Worm (Caenorhabditis elegans) whole organism, late embryonic: Measurements from ENCODE around the gene T24A6.16.

Source experiments
- C38D4.7 ChIP-seq: fragments of 200-800 bp; sonication (Bioruptor generic); optimal IDR thresholded peaks from 2 replicates; lab custom pipeline; 2018; ENCODE audit warnings: mild to moderate bottlenecking, missing genetic modification characterization, moderate library complexity, missing compliant biosample characterization
- F13H6.1 ChIP-seq: sonication (generic microtip); optimal IDR thresholded peaks from 2 replicates; lab custom pipeline; 2016; ENCODE audit warnings: missing genetic modification characterization, missing compliant biosample characterization
- K02D7.2 ChIP-seq: sonication (generic microtip); optimal IDR thresholded peaks from 2 replicates; lab custom pipeline; 2017; ENCODE audit warnings: mild to moderate bottlenecking, missing genetic modification characterization, missing compliant biosample characterization
- K09A11.1 ChIP-seq: sonication (generic microtip); optimal IDR thresholded peaks from 2 replicates; lab custom pipeline; 2017; ENCODE audit warnings: antibody characterized with exemption, mild to moderate bottlenecking, missing genetic modification characterization, missing compliant biosample characterization; ENCODE audit not compliant: insufficient read depth
- T23F11.4 ChIP-seq: fragments of 200-800 bp; sonication (Bioruptor generic); optimal IDR thresholded peaks from 2 replicates; lab custom pipeline; 2018; ENCODE audit warnings: mild to moderate bottlenecking, missing genetic modification characterization, missing compliant biosample characterization
- Y22D7AL.16 ChIP-seq: sonication (generic microtip); optimal IDR thresholded peaks from 2 replicates; lab custom pipeline; 2016; ENCODE audit warnings: missing genetic modification characterization, missing compliant biosample characterization
- ceh-14 ChIP-seq: sonication (generic microtip); optimal IDR thresholded peaks from 2 replicates; lab custom pipeline; 2016; ENCODE audit warnings: missing genotype, missing genetic modification characterization, missing compliant biosample characterization
- ceh-24 ChIP-seq: sonication (generic microtip); optimal IDR thresholded peaks from 2 replicates; lab custom pipeline; 2016; ENCODE audit warnings: mild to moderate bottlenecking, missing genetic modification characterization, missing compliant biosample characterization
- ceh-30 ChIP-seq: fragments of 150-350 bp; optimal IDR thresholded peaks from 2 replicates; lab custom pipeline; 2014; ENCODE audit warnings: missing biosample characterization, missing genetic modification characterization
- ceh-45 ChIP-seq: fragments of 200-800 bp; sonication (Bioruptor generic); IDR thresholded peaks from 2 replicates; pipeline ENCODE4 v1.3.6; 2022; ENCODE audit warnings: missing genetic modification reagents, missing genetic modification characterization, missing compliant biosample characterization
- ceh-6 ChIP-seq: fragments of 200-800 bp; sonication (Bioruptor generic); optimal IDR thresholded peaks from 2 replicates; lab custom pipeline; 2018; ENCODE audit warnings: mild to moderate bottlenecking, missing genetic modification characterization, missing compliant biosample characterization
- ceh-9 ChIP-seq: sonication (generic microtip); optimal IDR thresholded peaks from 2 replicates; lab custom pipeline; 2016; ENCODE audit warnings: mild to moderate bottlenecking, missing genetic modification characterization, inconsistent platforms, missing compliant biosample characterization
- dmd-4 ChIP-seq: sonication (generic microtip); optimal IDR thresholded peaks from 2 replicates; lab custom pipeline; 2016; ENCODE audit warnings: borderline replicate concordance, missing genetic modification characterization, missing compliant biosample characterization
- elt-2 ChIP-seq: sonication (generic microtip); optimal IDR thresholded peaks from 2 replicates; lab custom pipeline; 2016; ENCODE audit warnings: missing genetic modification reagents, missing genetic modification characterization, missing compliant biosample characterization
- ets-4 ChIP-seq: sonication (generic microtip); optimal IDR thresholded peaks from 2 replicates; lab custom pipeline; 2016; ENCODE audit warnings: missing genetic modification characterization, missing compliant biosample characterization
- fax-1 ChIP-seq: sonication (generic microtip); optimal IDR thresholded peaks from 2 replicates; lab custom pipeline; 2016; ENCODE audit warnings: missing genotype, missing genetic modification characterization, missing compliant biosample characterization
- fkh-6 ChIP-seq: sonication (generic microtip); optimal IDR thresholded peaks from 2 replicates; lab custom pipeline; 2016; ENCODE audit warnings: missing genetic modification characterization, missing compliant biosample characterization
- hlh-15 ChIP-seq: sonication (generic microtip); optimal IDR thresholded peaks from 2 replicates; lab custom pipeline; 2016; ENCODE audit warnings: missing genetic modification characterization, missing compliant biosample characterization
- hlh-30 ChIP-seq: sonication (generic microtip); optimal IDR thresholded peaks from 2 replicates; lab custom pipeline; 2017; ENCODE audit warnings: antibody characterized with exemption, missing genetic modification characterization, missing compliant biosample characterization; ENCODE audit not compliant: insufficient read depth
- lin-11 ChIP-seq: fragments of 200-800 bp; sonication (Bioruptor generic); optimal IDR thresholded peaks from 2 replicates; lab custom pipeline; 2018; ENCODE audit warnings: mild to moderate bottlenecking, missing genetic modification characterization, missing compliant biosample characterization
- nfya-1 ChIP-seq: sonication (generic microtip); optimal IDR thresholded peaks from 2 replicates; lab custom pipeline; 2017; ENCODE audit warnings: missing genetic modification characterization, mild to moderate bottlenecking, missing compliant biosample characterization, antibody characterized with exemption, moderate library complexity
- nhr-11 ChIP-seq: fragments of 150-350 bp; optimal IDR thresholded peaks from 2 replicates; lab custom pipeline; 2014; ENCODE audit warnings: missing biosample characterization, missing genetic modification characterization
- nhr-232 ChIP-seq: sonication (generic microtip); optimal IDR thresholded peaks from 2 replicates; lab custom pipeline; 2016; ENCODE audit warnings: missing genetic modification characterization, missing compliant biosample characterization
- pag-3 ChIP-seq: sonication (generic microtip); optimal IDR thresholded peaks from 2 replicates; lab custom pipeline; 2016; ENCODE audit warnings: missing compliant biosample characterization, missing genetic modification characterization, borderline replicate concordance
- pat-9 ChIP-seq: fragments of 200-800 bp; sonication (Bioruptor generic); optimal IDR thresholded peaks from 2 replicates; lab custom pipeline; 2018; ENCODE audit warnings: mild to moderate bottlenecking, missing genetic modification characterization, moderate library complexity, missing compliant biosample characterization
- pax-1 ChIP-seq: fragments of 150-350 bp; optimal IDR thresholded peaks from 2 replicates; lab custom pipeline; 2014; ENCODE audit warnings: missing biosample characterization, missing genetic modification characterization
- pqm-1 ChIP-seq: sonication (generic microtip); optimal IDR thresholded peaks from 2 replicates; lab custom pipeline; 2016; ENCODE audit warnings: missing genetic modification characterization, missing compliant biosample characterization
- rnt-1 ChIP-seq: sonication (generic microtip); optimal IDR thresholded peaks from 2 replicates; lab custom pipeline; 2016; ENCODE audit warnings: missing genetic modification characterization, missing compliant biosample characterization
- sox-2 ChIP-seq: fragments of 200-800 bp; sonication (Bioruptor generic); IDR thresholded peaks from 2 replicates; pipeline ENCODE4 v1.3.6; 2022; ENCODE audit warnings: missing genetic modification reagents, missing genetic modification characterization, missing compliant biosample characterization
- tbx-2 ChIP-seq: sonication (generic microtip); optimal IDR thresholded peaks from 2 replicates; lab custom pipeline; 2016; ENCODE audit warnings: missing genetic modification characterization, missing compliant biosample characterization
- tbx-7 ChIP-seq: sonication (generic microtip); optimal IDR thresholded peaks from 2 replicates; lab custom pipeline; 2016; ENCODE audit warnings: missing genotype, missing genetic modification characterization, missing compliant biosample characterization
- ttx-3 ChIP-seq: sonication (generic microtip); optimal IDR thresholded peaks from 2 replicates; lab custom pipeline; 2016; ENCODE audit warnings: missing genetic modification reagents, missing genetic modification characterization, missing compliant biosample characterization
- unc-42 ChIP-seq: sonication (generic microtip); optimal IDR thresholded peaks from 2 replicates; lab custom pipeline; 2016; ENCODE audit warnings: missing genotype, missing genetic modification characterization, missing compliant biosample characterization
- zip-5 ChIP-seq: sonication (generic microtip); optimal IDR thresholded peaks from 2 replicates; lab custom pipeline; 2016; ENCODE audit warnings: missing genetic modification characterization, missing compliant biosample characterization

The T24A6.16 gene

DNA sequence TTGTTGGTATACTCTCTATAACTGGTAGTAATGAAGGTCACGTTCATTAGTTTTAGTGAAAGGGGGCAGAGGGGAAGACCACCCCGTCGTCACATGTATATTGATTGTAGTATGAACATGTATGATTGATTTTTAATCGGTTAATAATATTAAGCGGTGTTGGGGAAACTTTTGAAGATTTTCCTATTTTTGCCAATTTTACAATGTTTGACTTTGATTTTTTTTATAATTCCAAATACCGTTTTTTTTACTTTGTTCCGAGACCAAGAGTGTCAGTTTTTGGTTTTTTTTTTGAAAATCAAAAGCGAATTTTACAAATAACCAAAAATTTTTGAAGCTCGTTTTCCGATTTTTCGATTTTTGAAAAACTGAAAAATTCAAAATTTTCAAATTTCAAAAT, 27.5 kb downstream of the T24A6.16 start, which contains the start of gene nhr-221:
Gene nhr-221, minus strand, starts transcription at position 101 of the 400 bp plus-strand sequence.
- TF ChIP-seq elt-2 (tag; lab: Kevin White, UChicago) (no peak), pax-1 (tag; lab: Kevin White, UChicago) (no peak), sox-2 (GFP tag; lab: Robert Waterston, UW) (no peak), pqm-1 (tag; lab: Kevin White, UChicago) (no peak), rnt-1 (tag; lab: Kevin White, UChicago) (no peak)

DNA sequence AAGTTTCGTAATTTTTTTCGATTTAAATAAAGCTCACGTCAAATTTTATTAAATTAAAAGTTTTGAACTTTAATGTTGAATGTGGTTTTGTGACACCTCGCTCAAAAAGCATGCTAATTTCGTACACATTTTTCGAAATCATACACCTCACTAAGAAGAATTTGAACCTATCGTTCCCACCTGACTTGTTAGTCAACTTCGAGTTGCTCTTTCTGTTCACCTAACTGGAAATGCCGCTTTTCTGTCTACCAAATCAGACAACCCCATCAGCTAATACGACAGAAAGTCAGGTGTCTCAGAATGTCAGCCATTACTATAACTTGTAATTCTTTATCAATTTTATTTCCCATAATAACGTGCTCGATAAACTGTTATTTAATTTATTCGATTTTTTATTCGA, 32.3 kb downstream of the T24A6.16 start, which contains the start of gene srbc-66:
Gene srbc-66, plus strand, starts transcription at position 301 of the 400 bp plus-strand sequence.
- no peak for TF ChIP-seq pat-9 (tag; lab: Kevin White, UChicago)
- TF ChIP-seq ceh-45: no peak
- no peak for TF ChIP-seq zip-5
- no peak for TF ChIP-seq F13H6.1 (tag; lab: Kevin White, UChicago)
- TF ChIP-seq ttx-3 (tag; lab: Kevin White, UChicago): no peak
- no peak for TF ChIP-seq C38D4.7 (GFP tag; lab: Kevin White, UChicago)
- no peak for TF ChIP-seq Y22D7AL.16
- no peak for TF ChIP-seq tbx-7 (tag; lab: Kevin White, UChicago)
- no peak for TF ChIP-seq lin-11 (tag; lab: Kevin White, UChicago)
- TF ChIP-seq ceh-24 (tag; lab: Kevin White, UChicago): no peak
- no peak for TF ChIP-seq ceh-14
- TF ChIP-seq K09A11.1 (tag; lab: Kevin White, UChicago): no peak
- no peak for TF ChIP-seq unc-42 (tag; lab: Kevin White, UChicago)
- no peak for TF ChIP-seq K02D7.2 (tag; lab: Kevin White, UChicago)
- TF ChIP-seq hlh-15: no peak

DNA sequence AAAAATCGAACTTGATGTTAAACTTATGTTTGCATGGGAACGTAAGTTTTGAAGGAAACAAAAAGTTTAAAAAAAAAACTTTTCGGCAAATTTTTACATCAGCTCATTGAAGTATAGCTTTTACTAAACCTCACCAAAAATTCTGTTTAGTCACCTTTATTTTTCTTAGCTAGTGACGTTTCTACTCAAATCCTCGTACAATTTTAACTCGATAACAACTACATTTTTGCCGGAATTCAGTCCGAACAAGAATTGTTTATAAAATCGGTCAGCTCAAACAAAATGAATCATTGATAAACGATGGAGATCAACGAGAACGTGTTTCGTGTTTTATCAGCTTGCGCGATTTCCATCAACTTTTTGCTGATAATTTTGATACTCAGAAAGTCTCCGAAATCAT, 35.8 kb downstream of the T24A6.16 start, which contains the start of gene str-260:
Gene str-260, plus strand, starts transcription at position 301 of the 400 bp plus-strand sequence.
- no peak for TF ChIP-seq ceh-24 (tag; lab: Kevin White, UChicago)
- TF ChIP-seq dmd-4 (tag; lab: Kevin White, UChicago): no peak
- no peak for TF ChIP-seq elt-2 (tag; lab: Kevin White, UChicago)

DNA sequence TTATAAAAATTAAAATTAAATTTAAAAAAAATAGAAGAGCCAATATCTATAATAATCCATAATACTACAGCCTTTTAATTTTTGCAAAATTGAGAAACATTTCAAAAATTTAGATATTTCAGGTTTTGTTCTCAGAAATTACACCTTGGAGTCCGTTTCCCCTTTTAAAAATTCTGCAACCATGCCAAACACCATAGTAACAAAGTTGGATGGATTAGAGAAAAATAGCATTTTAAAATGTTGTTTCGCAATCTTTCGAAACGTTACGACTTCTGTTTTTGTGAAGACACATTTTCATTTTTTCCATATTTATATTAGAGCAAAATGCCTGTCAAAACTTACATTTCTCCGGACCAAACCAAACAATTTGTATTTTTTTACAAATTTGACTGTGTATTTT, 37.8 kb downstream of the T24A6.16 start, which contains the start of gene T24A6.7:
Gene T24A6.7, plus strand, starts transcription at position 301 of the 400 bp plus-strand sequence.
- no peak for TF ChIP-seq fkh-6 (tag; lab: Kevin White, UChicago)
- TF ChIP-seq nfya-1 (tag; lab: Kevin White, UChicago): no peak
- TF ChIP-seq K02D7.2 (tag; lab: Kevin White, UChicago): no peak
- no peak for TF ChIP-seq fax-1 (tag; lab: Kevin White, UChicago)
- no peak for TF ChIP-seq nhr-11 (tag; lab: Kevin White, UChicago)
- TF ChIP-seq ceh-30 (tag; lab: Kevin White, UChicago): no peak
- no peak for TF ChIP-seq ets-4 (tag; lab: Kevin White, UChicago)
- TF ChIP-seq ceh-9 (tag; lab: Kevin White, UChicago): no peak
- no peak for TF ChIP-seq ceh-14
- no peak for TF ChIP-seq ceh-6 (GFP tag; lab: Kevin White, UChicago)
- TF ChIP-seq pag-3 (tag; lab: Kevin White, UChicago): no peak
- no peak for TF ChIP-seq T23F11.4
- TF ChIP-seq ceh-45: no peak
- TF ChIP-seq pax-1 (tag; lab: Kevin White, UChicago): no peak
- no peak for TF ChIP-seq tbx-7 (tag; lab: Kevin White, UChicago)
- TF ChIP-seq K09A11.1 (tag; lab: Kevin White, UChicago): no peak
- TF ChIP-seq nhr-232 (tag; lab: Kevin White, UChicago): no peak
- no peak for TF ChIP-seq tbx-2 (tag; lab: Kevin White, UChicago)
- TF ChIP-seq elt-2 (tag; lab: Kevin White, UChicago): no peak
- no peak for TF ChIP-seq hlh-30
